Fruit fly (Drosophila melanogaster): Measurements from ENCODE around the gene CG13460.

CG13460 gene

DNA sequence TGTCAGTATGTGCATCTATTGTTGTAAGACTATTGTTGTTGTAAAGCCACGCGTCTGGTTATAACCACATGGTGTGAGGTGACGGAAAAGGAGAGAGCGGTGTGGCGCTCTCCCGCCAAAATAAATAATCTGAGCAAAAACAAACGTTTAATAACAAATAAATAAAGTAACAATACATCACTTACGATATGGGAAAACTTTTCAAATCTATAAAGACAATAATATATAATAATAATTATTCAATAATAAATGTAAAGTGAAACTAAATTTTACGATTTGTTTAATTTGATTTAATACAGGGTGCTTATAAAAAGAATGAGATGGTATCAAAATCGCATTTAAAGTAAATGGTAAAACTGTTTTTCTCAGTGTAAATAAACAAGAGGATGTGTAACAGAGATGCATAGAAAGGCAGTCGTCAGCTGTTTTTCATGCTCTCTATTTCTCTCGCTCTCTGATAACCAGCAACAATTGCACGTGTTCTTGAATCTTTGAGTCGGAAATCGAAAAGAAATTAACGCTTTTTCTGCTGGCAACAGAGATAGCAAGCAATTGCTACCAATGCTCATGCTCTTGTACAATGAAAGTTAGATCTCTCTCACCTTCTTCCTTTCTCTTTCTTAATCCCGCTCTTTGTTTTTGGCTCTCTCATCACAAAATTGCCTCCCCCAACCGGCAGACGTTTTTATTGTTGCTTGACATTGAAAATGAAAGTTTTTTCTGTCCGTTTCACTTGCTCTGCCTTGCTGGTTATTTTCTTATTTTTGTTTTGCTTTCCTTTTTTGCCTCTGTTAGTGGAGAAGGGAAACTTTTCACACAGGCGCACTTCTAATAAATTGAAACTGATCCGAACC lies 37.4 kb upstream of the CG13460 start (continued):
- TF ChIP-seq Meics (GFP tag; optimal IDR thresholded peaks at IDR 0.05) (peak; percentile 92), dati (GFP tag; IDR thresholded peaks at IDR 0.05) (no peak), Six4 (GFP tag; optimal IDR thresholded peaks at IDR 0.05) (peak; percentile 87), sens (GFP tag) (peak; percentile 92), tin (GFP tag; optimal IDR thresholded peaks at IDR 0.05) (peak; percentile 68), C15 (GFP tag; IDR thresholded peaks at IDR 0.05) (peak; percentile 27; the same call in 1 of the 3 replicates), da (GFP tag; optimal IDR thresholded peaks at IDR 0.05) (no peak), eve (GFP tag; optimal IDR thresholded peaks at IDR 0.05) (no peak), unpg (GFP tag; optimal IDR thresholded peaks at IDR 0.05) (peak; percentile 94), Oli (tag; optimal IDR thresholded peaks at IDR 0.05) (peak; percentile 80), Dp (GFP tag; optimal IDR thresholded peaks at IDR 0.05) (no peak), ind (GFP tag; optimal IDR thresholded peaks at IDR 0.05) (peak; percentile 84), pum (GFP tag; optimal IDR thresholded peaks at IDR 0.05) (no peak), vvl (GFP tag; IDR thresholded peaks at IDR 0.05) (peak; percentile 97), CG15696 (tag; optimal IDR thresholded peaks at IDR 0.05) (peak; percentile 81), Nf-YB (GFP tag; optimal IDR thresholded peaks at IDR 0.05) (peak; percentile 76), tgo (GFP tag; IDR thresholded peaks at IDR 0.05) (peak; percentile 90), dmrt99B (tag; optimal IDR thresholded peaks at IDR 0.05) (peak; percentile 89), CG32772 (GFP tag; IDR thresholded peaks at IDR 0.05) (peak; percentile 71; the same call in 1 of the 2 replicates), CG11560 (tag; IDR thresholded peaks at IDR 0.05) (no peak), YL-1 (GFP tag; optimal IDR thresholded peaks at IDR 0.05) (no peak), CG14710 (tag; optimal IDR thresholded peaks at IDR 0.05) (peak; percentile 97), ranshi (GFP tag; IDR thresholded peaks at IDR 0.05) (peak; percentile 89; the same call in 1 of the 2 replicates), CG2202 (tag; optimal IDR thresholded peaks at IDR 0.05) (peak; percentile 72), CG1529 (GFP tag; optimal IDR thresholded peaks at IDR 0.05) (peak; percentile 64), CG7839 (tag; optimal IDR thresholded peaks at IDR 0.05) (peak; percentile 87), ap (GFP tag; IDR thresholded peaks at IDR 0.05) (peak; percentile 79), CG13424 (tag; optimal IDR thresholded peaks at IDR 0.05) (peak; percentile 87), Awh (GFP tag; IDR thresholded peaks at IDR 0.05) (peak; percentile 92), Xbp1 (GFP tag; optimal IDR thresholded peaks at IDR 0.05) (peak; percentile 66), CG8924 (tag; optimal IDR thresholded peaks at IDR 0.05) (peak; percentile 96), slou (GFP tag; optimal IDR thresholded peaks at IDR 0.05) (no peak), Nf-YA (GFP tag; IDR thresholded peaks at IDR 0.05) (peak; percentile 84), CG31224 (GFP tag; IDR thresholded peaks at IDR 0.05) (peak; percentile 66; the same call in 1 of the 2 replicates), lab (GFP tag; optimal IDR thresholded peaks at IDR 0.05) (peak; percentile 90), Hr39 (optimal IDR thresholded peaks at IDR 0.05) (no peak), Poxn (GFP tag; IDR thresholded peaks at IDR 0.05) (no peak), CG31365 (tag; optimal IDR thresholded peaks at IDR 0.05) (peak; percentile 45), Hmx (GFP tag; optimal IDR thresholded peaks at IDR 0.05) (no peak), CG3407 (GFP tag; optimal IDR thresholded peaks at IDR 0.05) (peak; percentile 79), ewg (GFP tag; optimal IDR thresholded peaks at IDR 0.05) (peak; percentile 55), CG14050 (GFP tag; IDR thresholded peaks at IDR 0.05) (peak; percentile 61; the same call in 2 of the 3 replicates), CG5180 (GFP tag; optimal IDR thresholded peaks at IDR 0.05) (peak; percentile 66), corto (GFP tag; optimal IDR thresholded peaks at IDR 0.05) (peak; percentile 5), Xrp1 (GFP tag; IDR thresholded peaks at IDR 0.05) (peak; percentile 94), Lpt (GFP tag; optimal IDR thresholded peaks at IDR 0.05) (no peak), MTF-1 (GFP tag; optimal IDR thresholded peaks at IDR 0.05; ENCODE audit: borderline replicate concordance) (peak; percentile 86), pho (GFP tag; optimal IDR thresholded peaks at IDR 0.05) (no peak), Med (GFP tag) (peak; percentile 55), Hand (GFP tag; optimal IDR thresholded peaks at IDR 0.05) (peak; percentile 77)
